Worm (Caenorhabditis elegans): Measurements from ENCODE around the gene slc-25A29.

- TF ChIP-seq T22C8.4 (GFP tag; IDR thresholded peaks at IDR 0.05) (no peak), ref-1 (GFP tag; conservative IDR thresholded peaks at IDR 0.05) (no peak)
Measured at ce11 chrV:14615671-14616070, 42.3 kb downstream of the slc-25A29 start.

All from whole organism, midembryonic.